Fruit fly (Drosophila melanogaster): ENCODE data around the gene CG34353.

The CG34353 gene

dm6 chr3R:27945398-27945797 is 39.8 kb upstream of the CG34353 start:
- TF ChIP-seq CG11617 (GFP tag; optimal IDR thresholded peaks at IDR 0.05) (no peak), Crg-1 (GFP tag; optimal IDR thresholded peaks at IDR 0.05) (no peak), CG5204 (GFP tag; optimal IDR thresholded peaks at IDR 0.05) (no peak), cnc (optimal IDR thresholded peaks at IDR 0.05) (peak; percentile 58 to 94)

- TF ChIP-seq Crg-1 (GFP tag; optimal IDR thresholded peaks at IDR 0.05) (no peak), ovo (GFP tag; optimal IDR thresholded peaks at IDR 0.05) (peak; percentile 5), cnc (optimal IDR thresholded peaks at IDR 0.05) (no peak), cic (GFP tag; optimal IDR thresholded peaks at IDR 0.05) (no peak), CG7101 (tag; optimal IDR thresholded peaks at IDR 0.05) (peak; percentile 50), tj (GFP tag; optimal IDR thresholded peaks at IDR 0.05) (peak; percentile 20), CG11617 (GFP tag; optimal IDR thresholded peaks at IDR 0.05) (peak; percentile 42), CG5204 (GFP tag; optimal IDR thresholded peaks at IDR 0.05) (no peak), bab1 (GFP tag; optimal IDR thresholded peaks at IDR 0.05) (peak; percentile 8), CG14711 (tag; optimal IDR thresholded peaks at IDR 0.05) (no peak), CG1620 (GFP tag; optimal IDR thresholded peaks at IDR 0.05) (no peak), Mnt (GFP tag; optimal IDR thresholded peaks at IDR 0.05) (peak; percentile 39), CG12768 (GFP tag; optimal IDR thresholded peaks at IDR 0.05) (no peak), toe (GFP tag; optimal IDR thresholded peaks at IDR 0.05) (peak; percentile 40), CG7045 (GFP tag; optimal IDR thresholded peaks at IDR 0.05) (no peak), Hr96 (GFP tag; optimal IDR thresholded peaks at IDR 0.05) (peak; percentile 17), Clk (GFP tag; optimal IDR thresholded peaks at IDR 0.05) (peak; percentile 8), pad (GFP tag; optimal IDR thresholded peaks at IDR 0.05) (peak; percentile 14), kay (GFP tag; ENCODE audit: borderline replicate concordance) (no peak), CG33017 (tag; optimal IDR thresholded peaks at IDR 0.05) (no peak)
Measured at dm6 chr3R:27937752-27938694, 32.4 kb upstream of the CG34353 start, which contains the start of the genes NSD and BOD1. Gene NSD, minus strand, starts transcription at chr3R:27937853. Gene BOD1, plus strand, starts transcription at chr3R:27938245.

dm6 chr3R:27931461-27931860 is 25.8 kb upstream of the CG34353 start:
- TF ChIP-seq Hr96 (GFP tag; optimal IDR thresholded peaks at IDR 0.05), result no peak
- TF ChIP-seq CG12768 (GFP tag; optimal IDR thresholded peaks at IDR 0.05), result no peak
- no peak for TF ChIP-seq pad (GFP tag; optimal IDR thresholded peaks at IDR 0.05)
- TF ChIP-seq toe (GFP tag; optimal IDR thresholded peaks at IDR 0.05), result no peak
- TF ChIP-seq ovo (GFP tag; optimal IDR thresholded peaks at IDR 0.05), result no peak
- no peak for TF ChIP-seq CG1620 (GFP tag; optimal IDR thresholded peaks at IDR 0.05)
- TF ChIP-seq cnc (optimal IDR thresholded peaks at IDR 0.05), result no peak
- TF ChIP-seq Mnt (GFP tag; optimal IDR thresholded peaks at IDR 0.05), result no peak
- TF ChIP-seq Crg-1 (GFP tag; optimal IDR thresholded peaks at IDR 0.05), result no peak
- no peak for TF ChIP-seq CG11617 (GFP tag; optimal IDR thresholded peaks at IDR 0.05)
- no peak for TF ChIP-seq cic (GFP tag; optimal IDR thresholded peaks at IDR 0.05)
- TF ChIP-seq CG5204 (GFP tag; optimal IDR thresholded peaks at IDR 0.05), result no peak
- no peak for TF ChIP-seq CG7101 (tag; optimal IDR thresholded peaks at IDR 0.05)
- no peak for TF ChIP-seq tj (GFP tag; optimal IDR thresholded peaks at IDR 0.05)
- no peak for TF ChIP-seq CG14711 (tag; optimal IDR thresholded peaks at IDR 0.05)

- TF ChIP-seq CG12768 (GFP tag; optimal IDR thresholded peaks at IDR 0.05) (no peak), CG7101 (tag; optimal IDR thresholded peaks at IDR 0.05) (no peak), Hr96 (GFP tag; optimal IDR thresholded peaks at IDR 0.05) (peak; percentile 13), bab1 (GFP tag; optimal IDR thresholded peaks at IDR 0.05) (no peak), Mnt (GFP tag; optimal IDR thresholded peaks at IDR 0.05) (peak; percentile 10), Crg-1 (GFP tag; optimal IDR thresholded peaks at IDR 0.05) (no peak), CG14711 (tag; optimal IDR thresholded peaks at IDR 0.05) (no peak), CG7045 (GFP tag; optimal IDR thresholded peaks at IDR 0.05) (no peak), CG1620 (GFP tag; optimal IDR thresholded peaks at IDR 0.05) (no peak), Clk (GFP tag; optimal IDR thresholded peaks at IDR 0.05) (no peak), pad (GFP tag; optimal IDR thresholded peaks at IDR 0.05) (peak; percentile 9), cnc (optimal IDR thresholded peaks at IDR 0.05) (no peak), CG33017 (tag; optimal IDR thresholded peaks at IDR 0.05) (no peak), CG5204 (GFP tag; optimal IDR thresholded peaks at IDR 0.05) (no peak), ovo (GFP tag; optimal IDR thresholded peaks at IDR 0.05) (no peak), toe (GFP tag; optimal IDR thresholded peaks at IDR 0.05) (no peak), kay (GFP tag; ENCODE audit: borderline replicate concordance) (no peak), CG11617 (GFP tag; optimal IDR thresholded peaks at IDR 0.05) (peak; percentile 12), cic (GFP tag; optimal IDR thresholded peaks at IDR 0.05) (peak; percentile 97), tj (GFP tag; optimal IDR thresholded peaks at IDR 0.05) (peak; percentile 44)
Measured at dm6 chr3R:27928984-27929924, 23.6 kb upstream of the CG34353 start.

dm6 chr3R:27928140-27928539 is 22.5 kb upstream of the CG34353 start, which contains the start of gene nenya:
Gene nenya, minus strand, starts transcription at chr3R:27928174.
- TF ChIP-seq CG7045 (GFP tag; optimal IDR thresholded peaks at IDR 0.05), result no peak
- TF ChIP-seq ovo (GFP tag; optimal IDR thresholded peaks at IDR 0.05), result peak; percentile 44
